Worm (Caenorhabditis elegans): ENCODE results near the gene F57G4.11.

DNA sequence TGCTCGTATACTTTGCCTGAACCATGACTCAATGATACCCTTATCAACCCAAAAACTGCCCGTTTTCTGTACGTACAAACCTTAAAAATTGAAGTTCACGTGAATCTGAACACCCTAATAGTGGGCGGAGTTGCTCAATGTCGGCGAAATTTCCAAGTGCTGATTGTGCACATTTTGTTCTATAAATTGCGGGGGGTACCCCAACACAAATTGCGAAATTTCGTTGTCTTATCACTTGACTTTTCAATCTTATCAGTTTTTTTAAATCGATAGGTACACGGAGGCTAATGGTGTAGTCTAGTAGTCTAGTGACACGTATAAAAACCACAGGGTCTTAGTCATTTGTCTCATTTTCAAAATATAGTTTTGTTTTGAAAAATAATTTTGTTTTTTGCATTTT, 34.2 kb downstream of the F57G4.11 start, which contains the start of gene fbxa-108:
- TF ChIP-seq elt-3 (tag; optimal IDR thresholded peaks at IDR 0.05) (no peak), lin-13 (tag; optimal IDR thresholded peaks at IDR 0.05) (no peak), unc-62 (GFP tag; optimal IDR thresholded peaks at IDR 0.05) (no peak), ces-1 (GFP tag; optimal IDR thresholded peaks at IDR 0.05) (no peak), pha-4 (tag; optimal IDR thresholded peaks at IDR 0.05) (no peak), elt-1 (tag; optimal IDR thresholded peaks at IDR 0.05; ENCODE audit: borderline replicate concordance, insufficient read depth) (no peak), nhr-2 (tag; optimal IDR thresholded peaks at IDR 0.05) (no peak), sem-2 (GFP tag; optimal IDR thresholded peaks at IDR 0.05) (no peak), lsy-2 (tag; optimal IDR thresholded peaks at IDR 0.05) (no peak), snpc-4 (tag; optimal IDR thresholded peaks at IDR 0.05) (no peak), ham-2 (GFP tag; optimal IDR thresholded peaks at IDR 0.05) (no peak), nhr-76 (tag; optimal IDR thresholded peaks at IDR 0.05) (no peak), nhr-12 (tag; optimal IDR thresholded peaks at IDR 0.05) (no peak), mep-1 (tag; optimal IDR thresholded peaks at IDR 0.05) (no peak)
